Worm (Caenorhabditis elegans) whole organism, L1 larva: ENCODE results near the gene skpo-3.

Source experiments
- C34B4.2 ChIP-seq: sonication (generic microtip); optimal IDR thresholded peaks from 2 replicates; lab custom pipeline; 2017; ENCODE audit warnings: mild to moderate bottlenecking, missing genetic modification characterization, missing compliant biosample characterization
- F16B12.6 ChIP-seq: fragments of 150-350 bp; optimal IDR thresholded peaks from 2 replicates; lab custom pipeline; 2014; ENCODE audit warnings: missing biosample characterization, missing genetic modification characterization
- aha-1 ChIP-seq: fragments of 150-350 bp; optimal IDR thresholded peaks from 2 replicates; lab custom pipeline; 2014; ENCODE audit warnings: missing biosample characterization, missing genetic modification characterization
- ama-1 ChIP-seq: fragments of 150-350 bp; optimal IDR thresholded peaks from 2 replicates; lab custom pipeline; 2014
- blmp-1 ChIP-seq: fragments of 150-350 bp; optimal IDR thresholded peaks from 2 replicates; lab custom pipeline; 2014; ENCODE audit warnings: missing biosample characterization, missing genetic modification characterization
- ceh-63 ChIP-seq: fragments of 200-800 bp; sonication (Bioruptor generic); optimal IDR thresholded peaks from 2 replicates; lab custom pipeline; 2018; ENCODE audit warnings: mild to moderate bottlenecking, missing genetic modification characterization, missing compliant biosample characterization
- ceh-8 ChIP-seq: fragments of 200-800 bp; sonication (Bioruptor generic); optimal IDR thresholded peaks from 2 replicates; lab custom pipeline; 2018; ENCODE audit warnings: mild to moderate bottlenecking, missing genetic modification characterization, moderate library complexity, missing compliant biosample characterization
- ceh-82 ChIP-seq, 3 experiments: fragments of 150-350 bp in 1 of 3; sonication (generic microtip) in 2 of 3; optimal IDR thresholded peaks; 2 replicates each; lab custom pipeline; 2014 to 2017; ENCODE audit warnings: missing biosample characterization in 3 of 3, missing genetic modification characterization in 3 of 3
- dsc-1 ChIP-seq: sonication (generic microtip); optimal IDR thresholded peaks from 2 replicates; lab custom pipeline; 2016; ENCODE audit warnings: mild to moderate bottlenecking, missing genetic modification characterization, missing compliant biosample characterization
- egl-13 ChIP-seq: sonication (generic microtip); optimal IDR thresholded peaks from 2 replicates; lab custom pipeline; 2016; ENCODE audit warnings: missing genotype, missing genetic modification reagents, missing genetic modification characterization, missing compliant biosample characterization
- egl-27 ChIP-seq, 2 experiments: fragments of 150-350 bp in 1 of 2; sonication (generic microtip); optimal IDR thresholded peaks; 3 replicates each; lab custom pipeline; 2017 to 2018; ENCODE audit warnings: missing biosample characterization in 2 of 2, missing genetic modification characterization in 2 of 2, missing genetic modification reagents in 2 of 2
- elt-3 ChIP-seq, 6 experiments: fragments of 150-350 bp in 1 of 6; sonication (generic microtip); optimal IDR thresholded peaks; 2 replicates each; lab custom pipeline; 2017 to 2018; ENCODE audit warnings: missing biosample characterization in 6 of 6, missing genetic modification characterization in 6 of 6, inconsistent platforms in 1 of 6
- fkh-10 ChIP-seq: sonication (generic microtip); optimal IDR thresholded peaks from 2 replicates; lab custom pipeline; 2017; ENCODE audit warnings: missing biosample characterization, missing genetic modification reagents, missing genetic modification characterization
- fkh-4 ChIP-seq: sonication (generic microtip); optimal IDR thresholded peaks from 2 replicates; lab custom pipeline; 2016; ENCODE audit warnings: missing compliant biosample characterization, missing genetic modification characterization, borderline replicate concordance
- fkh-8 ChIP-seq: sonication (generic microtip); optimal IDR thresholded peaks from 2 replicates; lab custom pipeline; 2016; ENCODE audit warnings: mild to moderate bottlenecking, missing genetic modification characterization, missing compliant biosample characterization
- fos-1 ChIP-seq: fragments of 150-350 bp; optimal IDR thresholded peaks from 2 replicates; lab custom pipeline; 2014; ENCODE audit warnings: missing biosample characterization, missing genetic modification characterization
- hlh-4 ChIP-seq: sonication (generic microtip); optimal IDR thresholded peaks from 2 replicates; lab custom pipeline; 2016; ENCODE audit warnings: mild to moderate bottlenecking, missing genetic modification characterization, missing compliant biosample characterization
- isw-1 ChIP-seq: fragments of 200-800 bp; sonication (Bioruptor generic); IDR thresholded peaks from 2 replicates; pipeline ENCODE4 v1.3.6; 2022; ENCODE audit warnings: missing genetic modification characterization, missing compliant biosample characterization
- jun-1 ChIP-seq: fragments of 150-350 bp; optimal IDR thresholded peaks from 2 replicates; lab custom pipeline; 2014; ENCODE audit warnings: missing biosample characterization, missing genetic modification reagents, missing genetic modification characterization
- lin-13 ChIP-seq: fragments of 150-350 bp; optimal IDR thresholded peaks from 2 replicates; lab custom pipeline; 2014; ENCODE audit warnings: missing biosample characterization, missing genetic modification reagents, missing genetic modification characterization
- lin-14 ChIP-seq: fragments of 200-800 bp; sonication (Bioruptor generic); optimal IDR thresholded peaks from 2 replicates; lab custom pipeline; 2018; ENCODE audit warnings: mild to moderate bottlenecking, missing genetic modification characterization, moderate library complexity, missing compliant biosample characterization
- lin-15B ChIP-seq: fragments of 150-350 bp; sonication (generic microtip); optimal IDR thresholded peaks from 3 replicates; lab custom pipeline; 2014; ENCODE audit warnings: missing biosample characterization, missing genetic modification characterization
- lin-35 ChIP-seq, 2 experiments: fragments of 150-350 bp; optimal IDR thresholded peaks; 2 replicates each; lab custom pipeline; 2014; ENCODE audit warnings: missing biosample characterization in 2 of 2, missing genetic modification characterization in 2 of 2, missing genetic modification reagents in 2 of 2
- lir-3 ChIP-seq: sonication (generic microtip); optimal IDR thresholded peaks from 2 replicates; lab custom pipeline; 2016; ENCODE audit warnings: mild to moderate bottlenecking, missing genetic modification characterization, moderate library complexity, missing compliant biosample characterization; ENCODE audit not compliant: poor library complexity
- lsy-2 ChIP-seq, 2 experiments: fragments of 150-350 bp; optimal IDR thresholded peaks; 2 replicates each; lab custom pipeline; 2014; ENCODE audit warnings: missing biosample characterization in 2 of 2, missing genetic modification characterization in 2 of 2
- mdl-1 ChIP-seq, 2 experiments: fragments of 150-350 bp; optimal IDR thresholded peaks; 2 replicates each; lab custom pipeline; 2014 to 2017; ENCODE audit warnings: missing biosample characterization in 2 of 2, missing genetic modification characterization in 2 of 2, inconsistent platforms in 1 of 2
- mep-1 ChIP-seq: fragments of 150-350 bp; optimal IDR thresholded peaks from 2 replicates; lab custom pipeline; 2014; ENCODE audit warnings: missing biosample characterization, missing genetic modification characterization
- nhr-11 ChIP-seq: fragments of 150-350 bp; optimal IDR thresholded peaks from 2 replicates; lab custom pipeline; 2014; ENCODE audit warnings: missing biosample characterization, missing genetic modification characterization
- nhr-12 ChIP-seq: sonication (generic microtip); optimal IDR thresholded peaks from 2 replicates; lab custom pipeline; 2017; ENCODE audit warnings: missing biosample characterization, missing genetic modification characterization
- nhr-19 ChIP-seq: fragments of 200-800 bp; sonication (Bioruptor generic); conservative IDR thresholded peaks from 2 replicates; pipeline ENCODE4 v1.3.6; 2022; ENCODE audit warnings: missing genetic modification characterization, missing compliant biosample characterization
- nhr-20 ChIP-seq: sonication (generic microtip); optimal IDR thresholded peaks from 2 replicates; lab custom pipeline; 2016; ENCODE audit warnings: mild to moderate bottlenecking, missing genetic modification characterization, missing compliant biosample characterization
- nhr-28 ChIP-seq: fragments of 150-350 bp; optimal IDR thresholded peaks from 2 replicates; lab custom pipeline; 2014; ENCODE audit warnings: missing biosample characterization, missing genetic modification characterization
- nhr-47 ChIP-seq: sonication (generic microtip); optimal IDR thresholded peaks from 2 replicates; lab custom pipeline; 2016; ENCODE audit warnings: mild to moderate bottlenecking, missing genetic modification characterization, moderate library complexity, missing compliant biosample characterization
- nhr-71 ChIP-seq: sonication (generic microtip); optimal IDR thresholded peaks from 2 replicates; lab custom pipeline; 2016; ENCODE audit warnings: mild to moderate bottlenecking, missing genetic modification characterization, moderate library complexity, missing compliant biosample characterization
- nhr-76 ChIP-seq: sonication (generic microtip); optimal IDR thresholded peaks from 2 replicates; lab custom pipeline; 2017; ENCODE audit warnings: missing biosample characterization, missing genetic modification characterization
- nhr-77 ChIP-seq: fragments of 150-350 bp; optimal IDR thresholded peaks from 2 replicates; lab custom pipeline; 2014; ENCODE audit warnings: missing biosample characterization, missing genetic modification characterization
- nhr-84 ChIP-seq: sonication (generic microtip); optimal IDR thresholded peaks from 2 replicates; lab custom pipeline; 2017; ENCODE audit warnings: missing biosample characterization, missing genetic modification characterization
- nhr-85 ChIP-seq: sonication (generic microtip); peaks from one replicate; lab custom pipeline; 2016; ENCODE audit warnings: missing genetic modification characterization, inconsistent platforms, missing compliant biosample characterization
- nhr-90 ChIP-seq: sonication (generic microtip); optimal IDR thresholded peaks from 2 replicates; lab custom pipeline; 2016; ENCODE audit warnings: mild to moderate bottlenecking, missing genetic modification characterization, missing compliant biosample characterization; ENCODE audit not compliant: poor library complexity
- pag-3 ChIP-seq: sonication (generic microtip); optimal IDR thresholded peaks from 2 replicates; lab custom pipeline; 2017; ENCODE audit warnings: missing genetic modification characterization, mild to moderate bottlenecking, missing compliant biosample characterization, antibody characterized with exemption, borderline replicate concordance; ENCODE audit not compliant: insufficient read depth
- pax-3 ChIP-seq: fragments of 200-800 bp; sonication (Bioruptor generic); optimal IDR thresholded peaks from 2 replicates; lab custom pipeline; 2018; ENCODE audit warnings: mild to moderate bottlenecking, missing genetic modification characterization, moderate library complexity, missing compliant biosample characterization
- pqm-1 ChIP-seq: sonication (generic microtip); optimal IDR thresholded peaks from 3 replicates; lab custom pipeline; 2017; ENCODE audit warnings: missing biosample characterization, missing genetic modification characterization
- rnt-1 ChIP-seq: sonication (generic microtip); optimal IDR thresholded peaks from 2 replicates; lab custom pipeline; 2016; ENCODE audit warnings: mild to moderate bottlenecking, missing genetic modification characterization, moderate library complexity, missing compliant biosample characterization
- skn-1 ChIP-seq: fragments of 150-350 bp; optimal IDR thresholded peaks from 2 replicates; lab custom pipeline; 2014; ENCODE audit warnings: missing biosample characterization, missing genetic modification characterization
- snpc-4 ChIP-seq: fragments of 150-350 bp; optimal IDR thresholded peaks from 2 replicates; lab custom pipeline; 2014; ENCODE audit warnings: missing biosample characterization, missing genetic modification characterization
- snu-23 ChIP-seq: sonication (generic microtip); optimal IDR thresholded peaks from 2 replicates; lab custom pipeline; 2016; ENCODE audit warnings: missing genetic modification characterization, missing compliant biosample characterization
- swsn-7 ChIP-seq: sonication (generic microtip); optimal IDR thresholded peaks from 2 replicates; lab custom pipeline; 2016; ENCODE audit warnings: missing genetic modification characterization, missing compliant biosample characterization
- tlp-1 ChIP-seq: fragments of 150-350 bp; optimal IDR thresholded peaks from 2 replicates; lab custom pipeline; 2014; ENCODE audit warnings: missing biosample characterization, missing genetic modification characterization
- unc-30 ChIP-seq: sonication (generic microtip); optimal IDR thresholded peaks from 2 replicates; lab custom pipeline; 2017; ENCODE audit warnings: missing biosample characterization, missing genetic modification characterization
- unc-62 ChIP-seq: fragments of 150-350 bp; optimal IDR thresholded peaks from 2 replicates; lab custom pipeline; 2014; ENCODE audit warnings: missing biosample characterization, missing genetic modification reagents, missing genetic modification characterization
- unc-86 ChIP-seq: sonication (generic microtip); optimal IDR thresholded peaks from 2 replicates; lab custom pipeline; 2016; ENCODE audit warnings: missing genetic modification characterization, missing compliant biosample characterization
- unc-98 ChIP-seq: fragments of 200-800 bp; sonication (Bioruptor generic); IDR thresholded peaks from 2 replicates; pipeline ENCODE4 v1.3.6; 2022; ENCODE audit warnings: missing genetic modification characterization, missing compliant biosample characterization
- zag-1 ChIP-seq: fragments of 150-350 bp; optimal IDR thresholded peaks from 2 replicates; lab custom pipeline; 2014; ENCODE audit warnings: missing biosample characterization, missing genetic modification characterization
- ztf-11 ChIP-seq, 2 experiments: sonication (generic microtip); optimal IDR thresholded peaks; 2 replicates each; lab custom pipeline; 2016 to 2017; ENCODE audit warnings: missing genetic modification characterization in 2 of 2, missing biosample characterization in 1 of 2, missing compliant biosample characterization in 1 of 2
- ztf-4 ChIP-seq: fragments of 150-350 bp; optimal IDR thresholded peaks from 2 replicates; lab custom pipeline; 2014; ENCODE audit warnings: missing biosample characterization, missing genetic modification characterization

The skpo-3 gene

DNA sequence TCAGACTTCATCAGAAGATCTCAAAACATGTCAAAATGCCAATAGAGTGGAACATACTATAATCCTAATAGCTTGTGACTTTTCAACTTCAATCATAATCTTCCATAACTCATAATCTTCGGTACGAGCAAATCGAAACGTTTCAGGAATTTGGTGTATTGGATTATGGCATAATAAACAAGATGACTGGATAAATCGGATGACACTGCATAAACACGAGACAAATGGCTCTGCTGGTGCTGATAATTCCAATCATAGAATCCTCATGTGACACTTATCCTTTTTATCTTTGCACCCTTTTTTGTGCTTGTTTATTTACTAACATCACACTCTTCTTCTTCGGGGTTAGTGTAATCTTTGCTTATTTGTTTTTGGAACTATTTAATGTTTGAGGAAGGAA is 37.4 kb downstream of the skpo-3 start:
- TF ChIP-seq nhr-90 (tag; lab: Kevin White, UChicago) (no peak), unc-98 (GFP tag; lab: Robert Waterston, UW) (no peak), jun-1 (no peak), pax-3 (peak; percentile 81), tlp-1 (no peak), mdl-1 (tag; optimal IDR thresholded peaks at IDR 0.05; lab: Kevin White, UChicago) (no peak), lin-35 (GFP tag; optimal IDR thresholded peaks at IDR 0.05; lab: Kevin White, UChicago) (no peak), rnt-1 (tag; lab: Kevin White, UChicago) (no peak), fkh-4 (peak; percentile 56), fkh-8 (tag; lab: Kevin White, UChicago) (peak; percentile 29), ztf-11 (tag; optimal IDR thresholded peaks at IDR 0.05; lab: Kevin White, UChicago) (no peak), ceh-82 (tag; optimal IDR thresholded peaks at IDR 0.05; lab: Kevin White, UChicago) (no peak), lin-15B (tag; lab: Kevin White, UChicago) (no peak), lin-14 (GFP tag; lab: Kevin White, UChicago) (no peak), F16B12.6 (tag; lab: Kevin White, UChicago) (no peak), mep-1 (tag; lab: Kevin White, UChicago) (no peak), aha-1 (no peak), fos-1 (tag; lab: Kevin White, UChicago) (no peak), nhr-76 (tag; lab: Kevin White, UChicago) (no peak), swsn-7 (tag; lab: Kevin White, UChicago) (no peak), nhr-19 (GFP tag; lab: Robert Waterston, UW) (no peak), nhr-47 (peak; percentile 56), hlh-4 (no peak), blmp-1 (no peak), egl-27 (tag; optimal IDR thresholded peaks at IDR 0.05; lab: Kevin White, UChicago) (no peak), ama-1 (lab: Kevin White, UChicago) (no peak), snpc-4 (no peak), skn-1 (tag; lab: Kevin White, UChicago) (no peak), ceh-8 (GFP tag; lab: Kevin White, UChicago) (no peak), isw-1 (no peak), pqm-1 (no peak), unc-86 (tag; lab: Kevin White, UChicago) (no peak), nhr-84 (tag; lab: Kevin White, UChicago) (no peak), egl-13 (tag; lab: Kevin White, UChicago) (peak; percentile 33), nhr-85 (tag; lab: Kevin White, UChicago) (no peak), nhr-77 (tag; lab: Kevin White, UChicago) (no peak), snu-23 (GFP tag; lab: Kevin White, UChicago) (no peak), lin-13 (no peak), lsy-2 (tag; optimal IDR thresholded peaks at IDR 0.05; lab: Kevin White, UChicago) (no peak), ceh-63 (no peak), ztf-4 (no peak), C34B4.2 (tag; lab: Kevin White, UChicago) (no peak), zag-1 (no peak), lir-3 (tag; lab: Kevin White, UChicago) (peak; percentile 22), nhr-11 (tag; lab: Kevin White, UChicago) (peak; percentile 16), pag-3 (tag; lab: Kevin White, UChicago) (no peak), fkh-10 (GFP tag; lab: Kevin White, UChicago) (no peak), nhr-12 (tag; lab: Kevin White, UChicago) (no peak), unc-30 (tag; lab: Kevin White, UChicago) (no peak), nhr-20 (tag; lab: Kevin White, UChicago) (peak; percentile 6), nhr-71 (tag; lab: Kevin White, UChicago) (peak; percentile 39), unc-62 (GFP tag; lab: Kevin White, UChicago) (no peak), elt-3 (tag; optimal IDR thresholded peaks at IDR 0.05; lab: Kevin White, UChicago) (no peak), dsc-1 (tag; lab: Kevin White, UChicago) (peak; percentile 99), nhr-28 (no peak)
